Fruit fly (Drosophila melanogaster): ENCODE data around the gene CG32284.
A peak's percentile ranks its signal among the peaks of the same experiment; 100 is the strongest.

CG32284 gene

dm6 chr3L:3148125-3149059 is 38.1 kb upstream of the CG32284 start, which contains the start of the genes Usp5 and BtbVII (continued):
- TF ChIP-seq ara (GFP tag; IDR thresholded peaks at IDR 0.05) (peak; percentile 12; the same call in 1 of the 2 replicates), CG15696 (tag; optimal IDR thresholded peaks at IDR 0.05) (peak; percentile 41), shn (GFP tag; optimal IDR thresholded peaks at IDR 0.05) (peak; percentile 74), ro (GFP tag; IDR thresholded peaks at IDR 0.05) (no peak), croc (GFP tag; conservative IDR thresholded peaks at IDR 0.05) (0 out of 3 replicates have a peak, but pooled peaks have one; percentile 39), CG6765 (GFP tag; optimal IDR thresholded peaks at IDR 0.05) (peak; percentile 27), Dek (tag; optimal IDR thresholded peaks at IDR 0.05) (peak; percentile 46), Mes4 (GFP tag; optimal IDR thresholded peaks at IDR 0.05) (peak; percentile 9), lab (GFP tag; optimal IDR thresholded peaks at IDR 0.05) (peak; percentile 67), abd-A (tag; optimal IDR thresholded peaks at IDR 0.05) (no peak), usp (GFP tag; optimal IDR thresholded peaks at IDR 0.05) (no peak), ash1 (GFP tag; optimal IDR thresholded peaks at IDR 0.05) (no peak), E2f2 (GFP tag; IDR thresholded peaks at IDR 0.05) (peak; percentile 49; the same call in 1 of the 2 replicates), h (optimal IDR thresholded peaks at IDR 0.05) (no peak), Mad (GFP tag; optimal IDR thresholded peaks at IDR 0.05) (peak; percentile 66), pb (GFP tag; optimal IDR thresholded peaks at IDR 0.05) (peak; percentile 43), dm (GFP tag; optimal IDR thresholded peaks at IDR 0.05) (peak; percentile 60), Abd-B (GFP tag; optimal IDR thresholded peaks at IDR 0.05) (no peak), jing (GFP tag; optimal IDR thresholded peaks at IDR 0.05) (no peak), CG15479 (GFP tag; optimal IDR thresholded peaks at IDR 0.05) (no peak), Hsf (GFP tag; optimal IDR thresholded peaks at IDR 0.05) (peak; percentile 76), CG17802 (tag; optimal IDR thresholded peaks at IDR 0.05) (no peak), gcm (GFP tag; optimal IDR thresholded peaks at IDR 0.05) (no peak), CG7786 (GFP tag; optimal IDR thresholded peaks at IDR 0.05) (peak; percentile 56), CG10321 (GFP tag; IDR thresholded peaks at IDR 0.05) (no peak), emc (GFP tag; optimal IDR thresholded peaks at IDR 0.05) (no peak), tio (GFP tag; optimal IDR thresholded peaks at IDR 0.05) (no peak), CG2116 (GFP tag; optimal IDR thresholded peaks at IDR 0.05) (peak; percentile 71), CG8478 (optimal IDR thresholded peaks at IDR 0.05) (no peak), cg (GFP tag; optimal IDR thresholded peaks at IDR 0.05) (no peak), hb (GFP tag; IDR thresholded peaks at IDR 0.05; ENCODE audit: partially characterized antibody) (peak; percentile 91), CG16813 (GFP tag; IDR thresholded peaks at IDR 0.05; ENCODE audit: partially characterized antibody) (peak; percentile 95), CG10654 (GFP tag; optimal IDR thresholded peaks at IDR 0.05) (peak; percentile 39), YL-1 (GFP tag; optimal IDR thresholded peaks at IDR 0.05) (no peak), pnt (GFP tag; optimal IDR thresholded peaks at IDR 0.05) (peak; percentile 55), dan (GFP tag; IDR thresholded peaks at IDR 0.05) (no peak), z (GFP tag; IDR thresholded peaks at IDR 0.05) (no peak), Dbx (GFP tag; IDR thresholded peaks at IDR 0.05) (peak; percentile 68), Hmx (GFP tag; optimal IDR thresholded peaks at IDR 0.05) (no peak), aop (GFP tag; IDR thresholded peaks at IDR 0.05) (no peak), CG10565 (GFP tag; optimal IDR thresholded peaks at IDR 0.05) (no peak), mirr (GFP tag; optimal IDR thresholded peaks at IDR 0.05) (peak; percentile 62), CG13296 (GFP tag; optimal IDR thresholded peaks at IDR 0.05) (peak; percentile 39), zf30C (GFP tag; optimal IDR thresholded peaks at IDR 0.05) (no peak), CG32772 (GFP tag; IDR thresholded peaks at IDR 0.05) (peak; percentile 62), gsb-n (tag; optimal IDR thresholded peaks at IDR 0.05) (no peak), CG10979 (tag; optimal IDR thresholded peaks at IDR 0.05) (peak; percentile 34), Sin3A (optimal IDR thresholded peaks at IDR 0.05) (peak; percentile 90), Neu2 (GFP tag; optimal IDR thresholded peaks at IDR 0.05; ENCODE audit: borderline replicate concordance) (no peak), row (GFP tag; IDR thresholded peaks at IDR 0.05) (peak; percentile 90)

Measured in whole organism, embryonic.